Worm (Caenorhabditis elegans): ENCODE data around the gene rhi-1.

The rhi-1 gene

DNA sequence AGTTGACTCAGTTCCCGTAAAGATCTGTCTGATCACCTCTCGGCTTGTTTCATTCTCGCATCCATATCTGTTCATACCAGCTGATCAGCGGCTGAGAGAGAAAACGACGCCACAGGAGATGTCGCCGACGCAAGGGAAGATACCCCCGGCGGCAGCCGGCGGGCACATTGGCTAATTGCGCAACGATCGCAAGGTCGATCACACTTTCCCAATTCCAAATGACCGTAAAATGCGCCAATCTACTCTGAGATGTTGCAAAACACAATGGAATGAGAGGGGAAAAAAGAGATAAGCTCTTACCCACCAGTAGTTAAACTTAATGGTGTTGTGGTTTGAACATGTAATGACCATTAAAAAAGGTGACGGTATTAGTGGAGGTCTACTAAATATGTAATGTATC, 42.7 kb downstream of the rhi-1 start:
- TF ChIP-seq ref-2 (tag; optimal IDR thresholded peaks at IDR 0.05) (peak; percentile 60), ttx-3 (tag; optimal IDR thresholded peaks at IDR 0.05) (no peak)

DNA sequence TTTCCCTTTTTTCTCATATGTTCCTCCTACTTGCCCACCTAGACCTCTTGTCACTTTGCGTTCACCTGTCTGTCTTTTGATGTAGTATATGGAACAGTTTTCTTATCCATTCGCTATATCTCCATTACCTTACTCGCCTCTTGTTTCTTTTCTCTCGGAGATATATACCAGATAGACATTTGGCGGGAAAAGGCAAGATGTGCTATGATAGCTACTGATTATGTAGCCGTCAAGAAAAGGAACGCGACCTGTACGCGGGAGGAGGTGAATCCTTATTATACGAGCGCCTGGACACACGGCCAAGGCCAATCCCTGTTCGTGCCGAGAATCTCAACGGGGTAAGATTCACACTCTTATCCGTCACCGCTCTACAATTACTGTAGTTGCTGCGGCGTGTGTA, 44.7 kb downstream of the rhi-1 start:
- TF ChIP-seq ceh-19 (GFP tag; optimal IDR thresholded peaks at IDR 0.05) = no peak
- no peak for TF ChIP-seq ets-4 (tag; optimal IDR thresholded peaks at IDR 0.05)
- no peak for TF ChIP-seq ceh-18 (tag; optimal IDR thresholded peaks at IDR 0.05)
- no peak for TF ChIP-seq C08G9.2 (tag; optimal IDR thresholded peaks at IDR 0.05)
- TF ChIP-seq fkh-6 (tag; optimal IDR thresholded peaks at IDR 0.05) = no peak

DNA sequence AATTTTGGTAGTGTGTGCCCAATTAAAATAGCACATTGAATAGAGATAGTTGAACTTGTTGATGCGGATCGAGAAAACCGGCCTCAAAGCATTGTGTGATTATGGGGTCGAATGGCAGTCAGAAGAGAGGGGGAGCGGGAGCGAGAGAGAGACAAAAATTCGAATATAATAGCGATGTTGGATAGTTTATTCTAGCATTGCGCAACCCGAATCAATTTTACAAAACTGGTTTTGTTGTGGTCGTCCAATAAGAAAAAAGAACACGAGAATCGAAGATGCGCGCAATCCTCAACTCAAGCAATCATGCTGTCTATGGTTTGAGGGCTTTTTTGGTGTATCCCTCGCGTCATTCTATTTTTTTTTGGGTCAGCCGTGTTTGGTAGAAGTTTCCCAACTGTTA, 45.2 kb downstream of the rhi-1 start:
- TF ChIP-seq nhr-11 (tag; optimal IDR thresholded peaks at IDR 0.05) (no peak), ceh-48 (tag; optimal IDR thresholded peaks at IDR 0.05) (no peak), ceh-30 (tag; optimal IDR thresholded peaks at IDR 0.05) (no peak), ceh-18 (tag; optimal IDR thresholded peaks at IDR 0.05) (no peak), ahr-1 (tag; optimal IDR thresholded peaks at IDR 0.05) (no peak), pros-1 (tag; optimal IDR thresholded peaks at IDR 0.05) (no peak), K09A11.1 (tag; optimal IDR thresholded peaks at IDR 0.05; ENCODE audit: insufficient read depth) (no peak), ama-1 (optimal IDR thresholded peaks at IDR 0.05) (no peak), odd-2 (tag; optimal IDR thresholded peaks at IDR 0.05) (no peak), madf-2 (tag; optimal IDR thresholded peaks at IDR 0.05) (no peak)

DNA sequence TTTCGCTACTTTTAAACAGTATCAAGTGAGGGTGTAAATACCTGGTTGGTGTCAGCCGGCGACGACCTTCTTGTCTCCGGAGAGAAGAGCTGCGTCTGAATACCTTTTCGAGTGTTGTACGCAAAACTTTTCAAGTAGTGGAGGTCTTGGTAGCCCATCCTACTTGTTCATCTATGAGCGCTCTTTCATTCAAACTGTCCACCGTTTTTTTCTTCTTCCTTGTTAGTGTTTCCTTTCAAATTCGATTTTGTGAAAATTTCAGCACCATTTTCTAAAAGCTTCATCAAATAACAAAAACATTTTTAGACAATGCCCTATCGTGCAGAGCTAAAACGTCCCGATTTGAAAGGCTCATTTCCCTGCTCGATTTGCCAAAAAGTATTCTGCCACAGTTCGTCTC, 46.1 kb downstream of the rhi-1 start, which contains the start of gene ham-2:
TSS of gene ham-2 (plus strand) at position 301 of the 400 bp plus-strand sequence.
- no peak for TF ChIP-seq hlh-8 (tag; optimal IDR thresholded peaks at IDR 0.05)
- TF ChIP-seq npax-4 (tag; optimal IDR thresholded peaks at IDR 0.05) = no peak
- no peak for TF ChIP-seq nhr-232 (tag; optimal IDR thresholded peaks at IDR 0.05)
- no peak for TF ChIP-seq hlh-13 (GFP tag; optimal IDR thresholded peaks at IDR 0.05)
- TF ChIP-seq pqm-1 (tag; optimal IDR thresholded peaks at IDR 0.05) = no peak
- TF ChIP-seq tbx-2 (tag; optimal IDR thresholded peaks at IDR 0.05) = no peak
- no peak for TF ChIP-seq C38D4.7 (GFP tag; optimal IDR thresholded peaks at IDR 0.05)
- no peak for TF ChIP-seq unc-42 (tag; optimal IDR thresholded peaks at IDR 0.05)
- TF ChIP-seq ceh-2 (tag; optimal IDR thresholded peaks at IDR 0.05) = no peak
- TF ChIP-seq ztf-16 (tag; optimal IDR thresholded peaks at IDR 0.05) = no peak
- TF ChIP-seq hlh-6 (tag; optimal IDR thresholded peaks at IDR 0.05) = no peak
- TF ChIP-seq ceh-14 (tag; optimal IDR thresholded peaks at IDR 0.05) = no peak
- no peak for TF ChIP-seq elt-2 (tag; optimal IDR thresholded peaks at IDR 0.05)
- TF ChIP-seq ama-1 (optimal IDR thresholded peaks at IDR 0.05) = no peak
- no peak for TF ChIP-seq fkh-10 (GFP tag; optimal IDR thresholded peaks at IDR 0.05)
- TF ChIP-seq che-1 (tag; optimal IDR thresholded peaks at IDR 0.05) = no peak
- no peak for TF ChIP-seq ahr-1 (tag; optimal IDR thresholded peaks at IDR 0.05)
- TF ChIP-seq pat-9 (tag; optimal IDR thresholded peaks at IDR 0.05) = no peak
- no peak for TF ChIP-seq ttx-3 (tag; optimal IDR thresholded peaks at IDR 0.05)
- TF ChIP-seq elt-4 (tag; optimal IDR thresholded peaks at IDR 0.05) = no peak

DNA sequence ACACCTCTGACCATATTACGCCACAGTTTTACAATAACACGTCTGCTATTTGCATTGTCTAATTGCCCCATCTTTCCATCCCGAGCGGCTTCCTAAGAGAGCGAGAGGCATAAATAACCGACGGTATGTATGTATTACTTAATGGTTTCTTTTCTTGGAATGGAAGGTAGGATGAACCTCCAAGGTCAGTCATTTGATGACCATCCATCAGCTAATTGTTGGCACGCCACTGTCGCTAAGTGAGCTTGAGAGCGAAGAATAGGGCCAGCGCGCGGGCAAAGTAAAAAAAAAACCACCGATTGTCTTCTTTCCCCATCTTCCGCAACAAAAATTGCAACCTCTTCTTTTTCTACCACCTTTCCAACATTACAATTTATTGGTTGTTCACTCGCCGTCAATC, 47.7 kb downstream of the rhi-1 start:
- TF ChIP-seq pha-2 (tag; optimal IDR thresholded peaks at IDR 0.05) (no peak), mec-3 (tag; optimal IDR thresholded peaks at IDR 0.05; ENCODE audit: borderline replicate concordance) (no peak), ceh-34 (tag; optimal IDR thresholded peaks at IDR 0.05) (no peak), odd-2 (tag; optimal IDR thresholded peaks at IDR 0.05) (no peak), ceh-14 (tag; optimal IDR thresholded peaks at IDR 0.05) (no peak), fax-1 (tag; optimal IDR thresholded peaks at IDR 0.05) (no peak), nhr-232 (tag; optimal IDR thresholded peaks at IDR 0.05) (no peak), fkh-6 (tag; optimal IDR thresholded peaks at IDR 0.05) (no peak), unc-3 (GFP tag; conservative IDR thresholded peaks at IDR 0.05) (no peak), unc-3 (tag; optimal IDR thresholded peaks at IDR 0.05) (no peak), gmeb-2 (tag; optimal IDR thresholded peaks at IDR 0.05) (no peak), ceh-9 (tag; optimal IDR thresholded peaks at IDR 0.05) (no peak)

Measured in whole organism, late embryonic.